Worm (Caenorhabditis elegans) whole organism, L4 larva: ENCODE measurements around the gene F29C4.4.

Experiments used
- F10B5.3 ChIP-seq: sonication (generic microtip); optimal IDR thresholded peaks from 2 replicates; lab custom pipeline; 2016; ENCODE audit warnings: mild to moderate bottlenecking, missing genetic modification characterization, missing compliant biosample characterization
- F26F4.8 ChIP-seq: fragments of 200-800 bp; sonication (Bioruptor generic); conservative IDR thresholded peaks from 2 replicates; pipeline ENCODE4 v1.3.6; 2022; ENCODE audit warnings: missing genetic modification characterization, missing compliant biosample characterization
- Y105C5A.15 ChIP-seq: fragments of 200-800 bp; sonication (Bioruptor generic); IDR thresholded peaks from 2 replicates; pipeline ENCODE4 v1.3.6; 2022; ENCODE audit warnings: missing genetic modification characterization, missing compliant biosample characterization
- Y75B8A.6 ChIP-seq: fragments of 200-800 bp; sonication (Bioruptor generic); IDR thresholded peaks from 2 replicates; pipeline ENCODE4 v1.3.6; 2022; ENCODE audit warnings: missing genetic modification reagents, missing genetic modification characterization, missing compliant biosample characterization
- ZK337.2 ChIP-seq: fragments of 200-800 bp; sonication (Bioruptor generic); IDR thresholded peaks from 2 replicates; pipeline ENCODE4 v1.3.6; 2022; ENCODE audit warnings: missing genetic modification reagents, missing genetic modification characterization, missing compliant biosample characterization
- aha-1 ChIP-seq: fragments of 150-350 bp; peaks from one replicate; lab custom pipeline; 2014; ENCODE audit warnings: missing biosample characterization, missing genetic modification characterization
- arid-1 ChIP-seq: fragments of 200-800 bp; sonication (Bioruptor generic); conservative IDR thresholded peaks from 2 replicates; pipeline ENCODE4 v1.3.6; 2022; ENCODE audit warnings: missing genetic modification reagents, missing genetic modification characterization, missing compliant biosample characterization
- ceh-20 ChIP-seq: fragments of 200-800 bp; sonication (Bioruptor generic); IDR thresholded peaks from 2 replicates; pipeline ENCODE4 v1.3.6; 2022; ENCODE audit warnings: missing genetic modification reagents, missing genetic modification characterization, missing compliant biosample characterization
- ceh-28 ChIP-seq: fragments of 150-350 bp; optimal IDR thresholded peaks from 2 replicates; lab custom pipeline; 2014; ENCODE audit warnings: missing biosample characterization, missing genetic modification reagents, missing genetic modification characterization
- ceh-62 ChIP-seq: sonication (generic microtip); optimal IDR thresholded peaks from 2 replicates; lab custom pipeline; 2017; ENCODE audit warnings: missing biosample characterization, missing genetic modification characterization
- ces-1 ChIP-seq: fragments of 150-350 bp; sonication (generic microtip); optimal IDR thresholded peaks from 4 replicates; lab custom pipeline; 2014; ENCODE audit warnings: missing biosample characterization, missing genetic modification reagents, missing genetic modification characterization
- cey-2 ChIP-seq: sonication (generic microtip); optimal IDR thresholded peaks from 3 replicates; lab custom pipeline; 2017; ENCODE audit warnings: missing genetic modification characterization, mild to moderate bottlenecking, missing compliant biosample characterization, antibody characterized with exemption, borderline replicate concordance; ENCODE audit not compliant: insufficient read depth
- ctbp-1 ChIP-seq: fragments of 200-800 bp; sonication (Bioruptor generic); IDR thresholded peaks from 2 replicates; pipeline ENCODE4 v1.3.6; 2022; ENCODE audit warnings: missing genetic modification reagents, missing genetic modification characterization, missing compliant biosample characterization
- daf-19 ChIP-seq: fragments of 200-800 bp; sonication (Bioruptor generic); conservative IDR thresholded peaks from 2 replicates; pipeline ENCODE4 v1.3.6; 2022; ENCODE audit warnings: missing genetic modification characterization, missing compliant biosample characterization
- dmd-8 ChIP-seq: fragments of 200-800 bp; sonication (Bioruptor generic); IDR thresholded peaks from 2 replicates; pipeline ENCODE4 v1.3.6; 2022; ENCODE audit warnings: missing genetic modification characterization, missing compliant biosample characterization
- dmd-9 ChIP-seq: fragments of 200-800 bp; sonication (Bioruptor generic); IDR thresholded peaks from 2 replicates; pipeline ENCODE4 v1.3.6; 2022; ENCODE audit warnings: missing genetic modification reagents, missing genetic modification characterization, missing compliant biosample characterization
- dpl-1 ChIP-seq: fragments of 150-350 bp; optimal IDR thresholded peaks from 2 replicates; lab custom pipeline; 2014; ENCODE audit warnings: missing biosample characterization, missing genetic modification reagents, missing genetic modification characterization
- duxl-1 ChIP-seq: sonication (generic microtip); optimal IDR thresholded peaks from 2 replicates; lab custom pipeline; 2016; ENCODE audit warnings: mild to moderate bottlenecking, missing genetic modification characterization, moderate library complexity, missing compliant biosample characterization; ENCODE audit not compliant: poor library complexity
- dve-1 ChIP-seq: sonication (generic microtip); optimal IDR thresholded peaks from 2 replicates; lab custom pipeline; 2017; ENCODE audit warnings: antibody characterized with exemption, mild to moderate bottlenecking, missing genetic modification characterization, missing compliant biosample characterization; ENCODE audit not compliant: insufficient read depth
- fkh-10 ChIP-seq: fragments of 150-350 bp; optimal IDR thresholded peaks from 2 replicates; lab custom pipeline; 2014; ENCODE audit warnings: missing biosample characterization, missing genetic modification reagents, missing genetic modification characterization
- fos-1 ChIP-seq: fragments of 150-350 bp; optimal IDR thresholded peaks from 2 replicates; lab custom pipeline; 2014; ENCODE audit warnings: missing biosample characterization, missing genetic modification characterization
- hlh-30 ChIP-seq: sonication (generic microtip); optimal IDR thresholded peaks from 2 replicates; lab custom pipeline; 2017; ENCODE audit warnings: antibody characterized with exemption, mild to moderate bottlenecking, missing genetic modification characterization, missing compliant biosample characterization; ENCODE audit not compliant: insufficient read depth
- hmg-1.1 ChIP-seq: fragments of 200-800 bp; sonication (Bioruptor generic); IDR thresholded peaks from 2 replicates; pipeline ENCODE4 v1.3.6; 2022; ENCODE audit warnings: missing genetic modification reagents, missing genetic modification characterization, missing compliant biosample characterization
- lin-13 ChIP-seq: fragments of 150-350 bp; optimal IDR thresholded peaks from 2 replicates; lab custom pipeline; 2014; ENCODE audit warnings: missing biosample characterization, missing genetic modification reagents, missing genetic modification characterization
- lin-15B ChIP-seq: fragments of 150-350 bp; sonication (generic microtip); optimal IDR thresholded peaks from 3 replicates; lab custom pipeline; 2014; ENCODE audit warnings: missing biosample characterization, missing genetic modification characterization
- lin-39 ChIP-seq: fragments of 150-350 bp; optimal IDR thresholded peaks from 2 replicates; lab custom pipeline; 2014; ENCODE audit warnings: missing biosample characterization, missing genetic modification reagents, missing genetic modification characterization
- lir-3 ChIP-seq: sonication (generic microtip); optimal IDR thresholded peaks from 2 replicates; lab custom pipeline; 2016; ENCODE audit warnings: mild to moderate bottlenecking, missing genetic modification characterization, missing compliant biosample characterization
- lsy-2 ChIP-seq, 2 experiments: fragments of 150-350 bp in 1 of 2; sonication (generic microtip) in 1 of 2; optimal IDR thresholded peaks; 2 replicates each; lab custom pipeline; 2014 to 2017; ENCODE audit warnings: missing biosample characterization in 2 of 2, missing genetic modification characterization in 2 of 2
- madf-5 ChIP-seq, 2 experiments: fragments of 200-800 bp; sonication (Bioruptor generic); IDR thresholded peaks; 2 replicates each; pipeline ENCODE4 v1.3.6; 2022; ENCODE audit warnings: missing compliant biosample characterization in 2 of 2, missing genetic modification characterization in 2 of 2
- mdl-1 ChIP-seq, 2 experiments: fragments of 150-350 bp in 1 of 2; sonication (generic microtip) in 1 of 2; optimal IDR thresholded peaks; 2 replicates each; lab custom pipeline; 2014 to 2017; ENCODE audit warnings: missing biosample characterization in 2 of 2, missing genetic modification characterization in 2 of 2
- mdt-29 ChIP-seq: fragments of 200-800 bp; sonication (Bioruptor generic); IDR thresholded peaks from 2 replicates; pipeline ENCODE4 v1.3.6; 2022; ENCODE audit warnings: missing genetic modification reagents, missing genetic modification characterization, missing compliant biosample characterization
- mep-1 ChIP-seq: fragments of 150-350 bp; sonication (generic microtip); optimal IDR thresholded peaks from 3 replicates; lab custom pipeline; 2014; ENCODE audit warnings: missing biosample characterization, missing genetic modification characterization
- mxl-3 ChIP-seq: fragments of 200-800 bp; sonication (Bioruptor generic); optimal IDR thresholded peaks from 2 replicates; lab custom pipeline; 2018; ENCODE audit warnings: mild to moderate bottlenecking, missing genetic modification characterization, missing compliant biosample characterization
- nhr-10 ChIP-seq: fragments of 150-350 bp; optimal IDR thresholded peaks from 2 replicates; lab custom pipeline; 2014; ENCODE audit warnings: missing biosample characterization, missing genetic modification characterization
- nhr-111 ChIP-seq: fragments of 200-800 bp; sonication (Bioruptor generic); optimal IDR thresholded peaks from 2 replicates; lab custom pipeline; 2018; ENCODE audit warnings: mild to moderate bottlenecking, missing genetic modification characterization, missing compliant biosample characterization
- nhr-237 ChIP-seq: sonication (generic microtip); optimal IDR thresholded peaks from 2 replicates; lab custom pipeline; 2017; ENCODE audit warnings: missing biosample characterization, missing genetic modification characterization
- nhr-41 ChIP-seq: fragments of 200-800 bp; sonication (Bioruptor generic); IDR thresholded peaks from 2 replicates; pipeline ENCODE4 v1.3.6; 2022; ENCODE audit warnings: missing genetic modification reagents, missing genetic modification characterization, missing compliant biosample characterization
- nhr-42 ChIP-seq: fragments of 200-800 bp; sonication (Bioruptor generic); IDR thresholded peaks from 2 replicates; pipeline ENCODE4 v1.3.6; 2022; ENCODE audit warnings: missing genetic modification characterization, missing compliant biosample characterization
- nhr-48 ChIP-seq: sonication (generic microtip); optimal IDR thresholded peaks from 2 replicates; lab custom pipeline; 2016; ENCODE audit warnings: mild to moderate bottlenecking, missing genetic modification characterization, missing compliant biosample characterization
- nhr-77 ChIP-seq: fragments of 150-350 bp; optimal IDR thresholded peaks from 2 replicates; lab custom pipeline; 2014; ENCODE audit warnings: missing biosample characterization, missing genetic modification characterization
- saeg-2 ChIP-seq: fragments of 200-800 bp; sonication (Bioruptor generic); IDR thresholded peaks from 2 replicates; pipeline ENCODE4 v1.3.6; 2022; ENCODE audit warnings: missing genetic modification reagents, missing genetic modification characterization, missing compliant biosample characterization
- set-16 ChIP-seq: fragments of 200-800 bp; sonication (Bioruptor generic); IDR thresholded peaks from 2 replicates; pipeline ENCODE4 v1.3.6; 2022; ENCODE audit warnings: missing genetic modification reagents, missing genetic modification characterization, missing compliant biosample characterization
- snpc-4 ChIP-seq: fragments of 150-350 bp; optimal IDR thresholded peaks from 2 replicates; lab custom pipeline; 2014; ENCODE audit warnings: missing biosample characterization, missing genetic modification characterization
- spr-3 ChIP-seq: fragments of 200-800 bp; sonication (Bioruptor generic); optimal IDR thresholded peaks from 2 replicates; lab custom pipeline; 2018; ENCODE audit warnings: mild to moderate bottlenecking, missing genetic modification characterization, missing compliant biosample characterization
- tra-1 ChIP-seq: fragments of 200-800 bp; sonication (Bioruptor generic); IDR thresholded peaks from 2 replicates; pipeline ENCODE4 v1.3.6; 2022; ENCODE audit warnings: missing genetic modification reagents, missing genetic modification characterization, missing compliant biosample characterization
- unc-39 ChIP-seq: sonication (generic microtip); optimal IDR thresholded peaks from 2 replicates; lab custom pipeline; 2017; ENCODE audit warnings: missing biosample characterization, missing genetic modification characterization
- unc-62 ChIP-seq, 3 experiments: fragments of 150-350 bp in 1 of 3; sonication (generic microtip); optimal IDR thresholded peaks in 2 of 3; peaks in 1 of 3; 1 replicate in 1 of 3; 2 replicates in 2 of 3; lab custom pipeline; 2014 to 2017; ENCODE audit warnings: missing biosample characterization in 3 of 3, missing genetic modification characterization in 3 of 3, missing genetic modification reagents in 3 of 3, missing genotype in 1 of 3
- zag-1 ChIP-seq: fragments of 150-350 bp; optimal IDR thresholded peaks from 2 replicates; lab custom pipeline; 2014; ENCODE audit warnings: missing biosample characterization, missing genetic modification characterization

F29C4.4 gene

DNA sequence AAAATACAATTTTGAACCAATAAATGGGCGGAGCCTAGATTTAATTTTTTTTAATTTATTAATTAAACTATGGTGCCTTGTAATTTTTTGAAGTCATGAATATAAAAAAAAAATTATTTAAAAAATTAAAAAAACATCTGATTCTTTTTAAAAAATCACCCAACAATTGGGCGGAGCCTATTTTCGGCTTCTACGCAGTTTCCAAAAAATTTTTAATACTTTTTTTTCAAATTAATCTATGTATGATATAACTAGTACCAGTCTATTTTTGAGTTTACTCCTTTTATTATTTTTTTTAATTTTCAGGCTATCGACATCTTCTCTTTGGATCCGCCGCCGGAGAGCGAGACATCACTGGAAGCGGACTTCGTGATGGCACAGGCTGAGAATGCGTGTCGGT, 19.8 kb upstream of the F29C4.4 start, which contains the start of gene tpa-1:
tpa-1 (plus strand) TSS at position 301 of the 400 bp plus-strand sequence.
- TF ChIP-seq arid-1 (GFP tag; lab: Robert Waterston, UW) (no peak), mxl-3 (no peak), fos-1 (no peak), dpl-1 (GFP tag; lab: Kevin White, UChicago) (no peak), ZK337.2 (GFP tag; lab: Robert Waterston, UW) (no peak), unc-39 (tag; lab: Kevin White, UChicago) (no peak), daf-19 (GFP tag; lab: Robert Waterston, UW) (no peak), nhr-42 (GFP tag; lab: Robert Waterston, UW) (no peak), F10B5.3 (no peak), ctbp-1 (GFP tag; lab: Robert Waterston, UW) (no peak), F26F4.8 (GFP tag; lab: Robert Waterston, UW) (no peak), spr-3 (no peak), lin-13 (GFP tag; lab: Kevin White, UChicago) (no peak), Y105C5A.15 (GFP tag; lab: Robert Waterston, UW) (no peak), dmd-9 (GFP tag; lab: Robert Waterston, UW) (no peak), snpc-4 (no peak)

DNA sequence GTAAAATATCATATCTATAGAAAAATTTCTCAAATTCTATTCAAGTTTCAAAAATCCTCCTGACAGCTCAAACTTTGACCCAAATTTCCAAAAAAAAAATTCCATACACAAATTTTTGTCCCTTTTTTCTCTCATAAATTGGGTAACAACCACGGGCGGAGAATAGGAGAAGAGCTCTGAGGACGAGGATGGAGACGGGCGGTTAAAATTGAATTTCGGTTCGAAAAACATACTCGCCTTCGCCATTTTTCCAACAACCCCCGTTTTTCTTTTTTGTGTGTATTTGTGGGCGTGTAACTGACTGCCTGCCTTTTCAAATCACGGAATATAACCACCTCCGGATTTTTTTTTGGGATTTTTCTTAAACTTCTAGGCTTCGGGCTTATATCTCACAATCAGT, 13.8 kb upstream of the F29C4.4 start:
- TF ChIP-seq saeg-2 (GFP tag; lab: Robert Waterston, UW) (no peak), tra-1 (GFP tag; lab: Robert Waterston, UW) (no peak), mdl-1 (tag; optimal IDR thresholded peaks at IDR 0.05; lab: Kevin White, UChicago) (no peak), mxl-3 (no peak), fkh-10 (GFP tag; lab: Kevin White, UChicago) (peak; percentile 18), ces-1 (peak; percentile 18), ceh-28 (tag; lab: Kevin White, UChicago) (no peak)

DNA sequence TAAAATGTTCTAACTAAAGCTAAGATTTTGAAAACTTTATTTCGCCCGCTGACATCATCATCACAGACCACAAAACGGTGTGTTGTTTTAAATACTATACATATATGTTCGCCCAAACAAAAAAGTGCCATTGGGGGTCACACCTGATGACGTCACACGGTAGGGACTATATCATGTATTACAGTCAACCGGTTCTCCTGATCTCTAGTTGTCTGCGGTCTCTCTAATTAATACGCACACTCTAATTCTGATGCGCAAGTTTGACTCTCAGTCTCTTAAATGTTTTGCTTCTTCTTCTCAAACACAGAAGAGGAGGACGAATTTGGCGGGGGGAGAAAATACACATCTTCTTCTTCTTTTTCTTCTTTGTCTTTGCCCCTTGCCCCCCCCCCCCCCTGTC, 8.6 kb upstream of the F29C4.4 start:
- TF ChIP-seq mep-1 (tag; lab: Kevin White, UChicago) (peak; percentile 47), aha-1 (peak; percentile 57), zag-1 (tag; lab: Kevin White, UChicago) (no peak), duxl-1 (tag; lab: Kevin White, UChicago) (no peak), dmd-9 (GFP tag; lab: Robert Waterston, UW) (no peak), nhr-237 (tag; lab: Kevin White, UChicago) (no peak), hmg-1.1 (GFP tag; lab: Robert Waterston, UW) (0 out of 2 replicates have a peak, but pooled peaks have one; percentile 29), lir-3 (tag; lab: Kevin White, UChicago) (no peak), cey-2 (tag; lab: Kevin White, UChicago) (peak; percentile 72), lsy-2 (tag; optimal IDR thresholded peaks at IDR 0.05; lab: Kevin White, UChicago) (peak in 1 of 2 experiments; percentile 29), tra-1 (GFP tag; lab: Robert Waterston, UW) (peak; percentile 30; the same call in 1 of the 2 replicates), dmd-8 (no peak), lin-39 (tag; lab: Kevin White, UChicago) (no peak), hlh-30 (peak; percentile 77), ctbp-1 (GFP tag; lab: Robert Waterston, UW) (no peak), Y75B8A.6 (GFP tag; lab: Robert Waterston, UW) (no peak), nhr-111 (GFP tag; lab: Kevin White, UChicago) (no peak), unc-62 (GFP tag; optimal IDR thresholded peaks at IDR 0.05 in 1 of 2; lab: Kevin White, UChicago) (peak in 1 of 2 experiments; percentile 85), unc-62 (tag; optimal IDR thresholded peaks at IDR 0.05; lab: Kevin White, UChicago) (no peak), nhr-77 (tag; lab: Kevin White, UChicago) (no peak), lin-15B (tag; lab: Kevin White, UChicago) (no peak), nhr-10 (tag; lab: Kevin White, UChicago) (no peak), mdl-1 (tag; optimal IDR thresholded peaks at IDR 0.05; lab: Kevin White, UChicago) (peak in 1 of 2 experiments; percentile 33), nhr-41 (GFP tag; lab: Robert Waterston, UW) (no peak), nhr-48 (no peak), mdt-29 (GFP tag; lab: Robert Waterston, UW) (no peak), dve-1 (tag; lab: Kevin White, UChicago) (peak; percentile 2), madf-5 (GFP tag; IDR thresholded peaks at IDR 0.05; lab: Robert Waterston, UW) (no peak), ceh-62 (tag; lab: Kevin White, UChicago) (no peak), set-16 (GFP tag; lab: Robert Waterston, UW) (0 out of 2 replicates have a peak, but pooled peaks have one; percentile 6), ceh-20 (no peak)
